Worm (Caenorhabditis elegans) whole organism, late embryonic: ENCODE results near the gene immp-2.

Source experiments
- C38D4.7 ChIP-seq: fragments of 200-800 bp; sonication (Bioruptor generic); optimal IDR thresholded peaks from 2 replicates; lab custom pipeline; 2018; ENCODE audit warnings: mild to moderate bottlenecking, missing genetic modification characterization, moderate library complexity, missing compliant biosample characterization
- K02D7.2 ChIP-seq: sonication (generic microtip); optimal IDR thresholded peaks from 2 replicates; lab custom pipeline; 2017; ENCODE audit warnings: mild to moderate bottlenecking, missing genetic modification characterization, missing compliant biosample characterization
- K09A11.1 ChIP-seq: sonication (generic microtip); optimal IDR thresholded peaks from 2 replicates; lab custom pipeline; 2017; ENCODE audit warnings: antibody characterized with exemption, mild to moderate bottlenecking, missing genetic modification characterization, missing compliant biosample characterization; ENCODE audit not compliant: insufficient read depth
- T23F11.4 ChIP-seq: fragments of 200-800 bp; sonication (Bioruptor generic); optimal IDR thresholded peaks from 2 replicates; lab custom pipeline; 2018; ENCODE audit warnings: mild to moderate bottlenecking, missing genetic modification characterization, missing compliant biosample characterization
- ama-1 ChIP-seq: fragments of 150-350 bp; optimal IDR thresholded peaks from 2 replicates; lab custom pipeline; 2014
- ceh-14 ChIP-seq: sonication (generic microtip); optimal IDR thresholded peaks from 2 replicates; lab custom pipeline; 2016; ENCODE audit warnings: missing genotype, missing genetic modification characterization, missing compliant biosample characterization
- ceh-18 ChIP-seq: sonication (generic microtip); optimal IDR thresholded peaks from 2 replicates; lab custom pipeline; 2016; ENCODE audit warnings: missing genetic modification characterization, missing compliant biosample characterization
- ceh-2 ChIP-seq: sonication (generic microtip); optimal IDR thresholded peaks from 2 replicates; lab custom pipeline; 2016; ENCODE audit warnings: missing genotype, missing genetic modification characterization, missing compliant biosample characterization
- ceh-22 ChIP-seq: sonication (generic microtip); optimal IDR thresholded peaks from 2 replicates; lab custom pipeline; 2017; ENCODE audit warnings: missing biosample characterization, missing genetic modification characterization
- ceh-24 ChIP-seq: sonication (generic microtip); optimal IDR thresholded peaks from 2 replicates; lab custom pipeline; 2016; ENCODE audit warnings: mild to moderate bottlenecking, missing genetic modification characterization, missing compliant biosample characterization
- ceh-30 ChIP-seq: fragments of 150-350 bp; optimal IDR thresholded peaks from 2 replicates; lab custom pipeline; 2014; ENCODE audit warnings: missing biosample characterization, missing genetic modification characterization
- ceh-31 ChIP-seq: sonication (generic microtip); optimal IDR thresholded peaks from 2 replicates; lab custom pipeline; 2016; ENCODE audit warnings: missing genetic modification characterization, missing compliant biosample characterization
- ceh-34 ChIP-seq: sonication (generic microtip); optimal IDR thresholded peaks from 2 replicates; lab custom pipeline; 2016; ENCODE audit warnings: mild to moderate bottlenecking, missing genetic modification characterization, missing compliant biosample characterization
- ceh-48 ChIP-seq: sonication (generic microtip); optimal IDR thresholded peaks from 2 replicates; lab custom pipeline; 2016; ENCODE audit warnings: missing genetic modification characterization, inconsistent platforms, missing compliant biosample characterization
- dve-1 ChIP-seq: sonication (generic microtip); optimal IDR thresholded peaks from 2 replicates; lab custom pipeline; 2017; ENCODE audit warnings: antibody characterized with exemption, mild to moderate bottlenecking, missing genetic modification characterization, missing compliant biosample characterization
- ets-4 ChIP-seq: sonication (generic microtip); optimal IDR thresholded peaks from 2 replicates; lab custom pipeline; 2016; ENCODE audit warnings: missing genetic modification characterization, missing compliant biosample characterization
- fax-1 ChIP-seq: sonication (generic microtip); optimal IDR thresholded peaks from 2 replicates; lab custom pipeline; 2016; ENCODE audit warnings: missing genotype, missing genetic modification characterization, missing compliant biosample characterization
- hlh-13 ChIP-seq: fragments of 200-800 bp; sonication (Bioruptor generic); optimal IDR thresholded peaks from 2 replicates; lab custom pipeline; 2018; ENCODE audit warnings: mild to moderate bottlenecking, missing genetic modification characterization, missing compliant biosample characterization
- hlh-30 ChIP-seq: sonication (generic microtip); optimal IDR thresholded peaks from 2 replicates; lab custom pipeline; 2017; ENCODE audit warnings: antibody characterized with exemption, missing genetic modification characterization, missing compliant biosample characterization; ENCODE audit not compliant: insufficient read depth
- lim-6 ChIP-seq: sonication (generic microtip); optimal IDR thresholded peaks from 2 replicates; lab custom pipeline; 2016; ENCODE audit warnings: missing genetic modification characterization, missing compliant biosample characterization
- lin-11 ChIP-seq: fragments of 200-800 bp; sonication (Bioruptor generic); optimal IDR thresholded peaks from 2 replicates; lab custom pipeline; 2018; ENCODE audit warnings: mild to moderate bottlenecking, missing genetic modification characterization, missing compliant biosample characterization
- mec-3 ChIP-seq: sonication (generic microtip); optimal IDR thresholded peaks from 2 replicates; lab custom pipeline; 2016; ENCODE audit warnings: borderline replicate concordance, missing genetic modification characterization, missing compliant biosample characterization
- nfya-1 ChIP-seq: sonication (generic microtip); optimal IDR thresholded peaks from 2 replicates; lab custom pipeline; 2017; ENCODE audit warnings: missing genetic modification characterization, mild to moderate bottlenecking, missing compliant biosample characterization, antibody characterized with exemption, moderate library complexity
- nhr-11 ChIP-seq: fragments of 150-350 bp; optimal IDR thresholded peaks from 2 replicates; lab custom pipeline; 2014; ENCODE audit warnings: missing biosample characterization, missing genetic modification characterization
- pag-3 ChIP-seq: sonication (generic microtip); optimal IDR thresholded peaks from 2 replicates; lab custom pipeline; 2016; ENCODE audit warnings: missing compliant biosample characterization, missing genetic modification characterization, borderline replicate concordance
- pqm-1 ChIP-seq: sonication (generic microtip); optimal IDR thresholded peaks from 2 replicates; lab custom pipeline; 2016; ENCODE audit warnings: missing genetic modification characterization, missing compliant biosample characterization
- pros-1 ChIP-seq: fragments of 150-350 bp; optimal IDR thresholded peaks from 2 replicates; lab custom pipeline; 2014; ENCODE audit warnings: missing biosample characterization, missing genetic modification reagents, missing genetic modification characterization
- rnt-1 ChIP-seq: sonication (generic microtip); optimal IDR thresholded peaks from 2 replicates; lab custom pipeline; 2016; ENCODE audit warnings: missing genetic modification characterization, missing compliant biosample characterization
- sdc-2 ChIP-seq: sonication (generic microtip); optimal IDR thresholded peaks from 2 replicates; lab custom pipeline; 2016; ENCODE audit warnings: missing genotype, missing genetic modification characterization, missing compliant biosample characterization
- tbx-2 ChIP-seq: sonication (generic microtip); optimal IDR thresholded peaks from 2 replicates; lab custom pipeline; 2016; ENCODE audit warnings: missing genetic modification characterization, missing compliant biosample characterization
- unc-42 ChIP-seq: sonication (generic microtip); optimal IDR thresholded peaks from 2 replicates; lab custom pipeline; 2016; ENCODE audit warnings: missing genotype, missing genetic modification characterization, missing compliant biosample characterization
- unc-86 ChIP-seq: sonication (generic microtip); optimal IDR thresholded peaks from 2 replicates; lab custom pipeline; 2016; ENCODE audit warnings: missing genetic modification characterization, missing compliant biosample characterization

The immp-2 gene

ce11 chrIV:1006662-1007061 lies 1.0 kb upstream of the immp-2 start:
- TF ChIP-seq nhr-11 (tag; lab: Kevin White, UChicago) (no peak), ceh-48 (peak; percentile 47)
- TF ChIP-seq, all 69 proteins: peak for 1

ce11 chrIV:1000441-1000840 lies 5.2 kb downstream of the immp-2 start:
- no peak for TF ChIP-seq rnt-1
- TF ChIP-seq ceh-48 = peak; percentile 91
- TF ChIP-seq, all 69 proteins: peak for 1

ce11 chrIV:999675-1000074 lies 6.0 kb downstream of the immp-2 start:
- no peak for TF ChIP-seq ceh-34 (tag; lab: Kevin White, UChicago)
- TF ChIP-seq ceh-48 = peak; percentile 91
- TF ChIP-seq unc-42 = no peak
- TF ChIP-seq nfya-1 (tag; lab: Kevin White, UChicago) = no peak
- TF ChIP-seq ceh-24 (tag; lab: Kevin White, UChicago) = no peak
- no peak for TF ChIP-seq ama-1 (lab: Kevin White, UChicago)

ce11 chrIV:998914-999313 lies 6.7 kb downstream of the immp-2 start, which contains the start of gene Y55F3AM.5:
Y55F3AM.5 (plus strand) TSS chrIV:999214.
- no peak for TF ChIP-seq fax-1 (tag; lab: Kevin White, UChicago)
- no peak for TF ChIP-seq ceh-22 (tag; lab: Kevin White, UChicago)
- TF ChIP-seq K02D7.2 (tag; lab: Kevin White, UChicago) = no peak
- TF ChIP-seq ceh-18 (tag; lab: Kevin White, UChicago) = no peak
- TF ChIP-seq lim-6 (tag; lab: Kevin White, UChicago) = no peak
- TF ChIP-seq pros-1 (tag; lab: Kevin White, UChicago) = no peak
- no peak for TF ChIP-seq T23F11.4
- TF ChIP-seq, all 69 proteins: peak for 0

- TF ChIP-seq ceh-48 (peak; percentile 79), nfya-1 (tag; lab: Kevin White, UChicago) (peak; percentile 10), pqm-1 (tag; lab: Kevin White, UChicago) (no peak)
Observed at ce11 chrIV:991647-992400, 13.8 kb downstream of the immp-2 start, which contains the start of gene lep-2. lep-2 (plus strand) TSS chrIV:992283.

ce11 chrIV:991181-991642 lies 14.4 kb downstream of the immp-2 start:
- no peak for TF ChIP-seq ets-4 (tag; lab: Kevin White, UChicago)
- TF ChIP-seq unc-86 (tag; lab: Kevin White, UChicago) = no peak
- TF ChIP-seq mec-3 (tag; lab: Kevin White, UChicago) = no peak
- no peak for TF ChIP-seq ceh-14
- no peak for TF ChIP-seq K09A11.1 (tag; lab: Kevin White, UChicago)
- TF ChIP-seq sdc-2 (tag; lab: Kevin White, UChicago) = no peak
- TF ChIP-seq lin-11 (tag; lab: Kevin White, UChicago) = no peak
- TF ChIP-seq T23F11.4 = no peak
- TF ChIP-seq ceh-31 (tag; lab: Kevin White, UChicago) = no peak
- TF ChIP-seq C38D4.7 (GFP tag; lab: Kevin White, UChicago) = no peak
- no peak for TF ChIP-seq dve-1
- TF ChIP-seq ceh-2 = no peak
- no peak for TF ChIP-seq hlh-30 (tag; lab: Kevin White, UChicago)
- no peak for TF ChIP-seq tbx-2 (tag; lab: Kevin White, UChicago)
- TF ChIP-seq hlh-13 = no peak
- TF ChIP-seq pag-3 (tag; lab: Kevin White, UChicago) = no peak
- no peak for TF ChIP-seq ceh-30 (tag; lab: Kevin White, UChicago)
